Fruit fly (Drosophila melanogaster) whole organism, adult: ENCODE results near the gene Cyp4d14.

Experiments
- CG7045 ChIP-seq: fragments of 200-800 bp; sonication (Bioruptor generic); optimal IDR thresholded peaks from 2 replicates; lab custom pipeline; 2017; ENCODE audit warnings: missing biosample characterization, mild to moderate bottlenecking, missing genetic modification characterization
- Hr96 ChIP-seq: fragments of 200-800 bp; sonication (Bioruptor generic); optimal IDR thresholded peaks from 2 replicates; lab custom pipeline; 2016; ENCODE audit warnings: missing biosample characterization, missing genetic modification characterization
- cnc ChIP-seq, 2 experiments: fragments of >200 bp; optimal IDR thresholded peaks; 2 replicates each; lab custom pipeline; 2017
- kay ChIP-seq: fragments of 200-800 bp; sonication (Bioruptor generic); peaks from one replicate; lab custom pipeline; 2016; ENCODE audit warnings: missing biosample characterization, missing genetic modification characterization, borderline replicate concordance
- pad ChIP-seq: fragments of 200-800 bp; sonication (Bioruptor generic); optimal IDR thresholded peaks from 3 replicates; lab custom pipeline; 2017; ENCODE audit warnings: missing biosample characterization, missing genetic modification characterization, mild to moderate bottlenecking, moderate library complexity, missing genetic modification reagents

DNA sequence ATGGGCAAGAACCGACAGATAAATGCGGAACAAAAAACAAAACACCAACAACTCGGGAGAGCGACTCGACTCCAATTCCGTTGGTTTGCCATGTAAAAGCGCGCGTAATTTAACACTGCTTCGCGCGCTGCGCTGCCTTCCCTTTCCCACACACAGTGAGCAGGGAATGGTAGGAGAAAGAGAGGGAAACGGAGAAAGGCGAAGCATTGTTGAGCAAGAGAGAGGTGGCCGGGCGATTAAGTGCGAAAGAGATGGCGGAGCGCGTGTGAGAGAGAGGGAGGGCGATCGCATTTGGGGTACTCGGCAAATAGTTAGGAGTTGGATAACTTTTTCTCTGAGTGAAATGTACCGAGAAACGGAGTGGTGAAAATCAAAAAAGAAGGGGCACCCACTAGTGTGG, 19.2 kb downstream of the Cyp4d14 start:
- no peak for TF ChIP-seq cnc (optimal IDR thresholded peaks at IDR 0.05; lab: Kevin White, UChicago)
- peak; percentile 91 for TF ChIP-seq pad (GFP tag; lab: Kevin White, UChicago)
- no peak for TF ChIP-seq CG7045 (GFP tag; lab: Kevin White, UChicago)
- no peak for TF ChIP-seq kay (GFP tag; lab: Kevin White, UChicago)
- no peak for TF ChIP-seq Hr96 (GFP tag; lab: Kevin White, UChicago)
